Fruit fly (Drosophila melanogaster) whole organism, embryonic: ENCODE measurements around the gene CG10663.

Experiments used
- Awh ChIP-seq: fragments of 200-800 bp; sonication (Bioruptor generic); IDR thresholded peaks from 2 replicates; pipeline ENCODE4, ENCODE4 v1.3.6; 2022; ENCODE audit warnings: missing biosample characterization, missing genetic modification characterization
- B-H1 ChIP-seq: fragments of 200-800 bp; sonication (Bioruptor generic); IDR thresholded peaks from 3 replicates; pipeline ENCODE4 v1.3.6; 2022; ENCODE audit warnings: missing biosample characterization, missing genetic modification characterization
- CG12155 ChIP-seq: fragments of 200-800 bp; sonication (Bioruptor generic); optimal IDR thresholded peaks from 3 replicates; lab custom pipeline; 2016; ENCODE audit warnings: missing biosample characterization, missing genetic modification characterization
- CG14050 ChIP-seq: fragments of 200-800 bp; sonication (Bioruptor generic); IDR thresholded peaks from 3 replicates; pipeline ENCODE4 v1.3.6; 2022; ENCODE audit warnings: missing biosample characterization, missing genetic modification characterization
- CG17912 ChIP-seq: fragments of 200-800 bp; sonication (Bioruptor generic); optimal IDR thresholded peaks from 2 replicates; lab custom pipeline; 2018; ENCODE audit warnings: missing biosample characterization, mild to moderate bottlenecking, missing genetic modification characterization
- CG18011 ChIP-seq: fragments of 200-800 bp; sonication (Bioruptor generic); optimal IDR thresholded peaks from 2 replicates; lab custom pipeline; 2017; ENCODE audit warnings: missing biosample characterization, missing genetic modification characterization, mild to moderate bottlenecking, moderate library complexity, missing genotype
- CG18619 ChIP-seq: fragments of 200-800 bp; sonication (Bioruptor generic); optimal IDR thresholded peaks from 3 replicates; lab custom pipeline; 2017; ENCODE audit warnings: missing biosample characterization, mild to moderate bottlenecking, missing genetic modification characterization
- CG2678 ChIP-seq: fragments of 200-800 bp; sonication (Bioruptor generic); optimal IDR thresholded peaks from 3 replicates; lab custom pipeline; 2019; ENCODE audit warnings: missing biosample characterization, mild to moderate bottlenecking, missing genetic modification characterization, moderate library complexity
- CG31441 ChIP-seq: fragments of 200-800 bp; sonication (Bioruptor generic); IDR thresholded peaks from 2 replicates; pipeline ENCODE4 v1.3.6; 2022; ENCODE audit warnings: missing biosample characterization, missing genetic modification characterization
- CG3163 ChIP-seq: fragments of 200-800 bp; sonication (Bioruptor generic); optimal IDR thresholded peaks from 3 replicates; lab custom pipeline; 2016; ENCODE audit warnings: missing biosample characterization, missing genetic modification characterization
- CG3995 ChIP-seq: fragments of 200-800 bp; sonication (Bioruptor generic); optimal IDR thresholded peaks from 3 replicates; lab custom pipeline; 2016; ENCODE audit warnings: missing biosample characterization, missing genetic modification characterization
- CG4360 ChIP-seq: fragments of 200-800 bp; sonication (Bioruptor generic); IDR thresholded peaks from 2 replicates; pipeline ENCODE4 v1.3.6; 2022; ENCODE audit warnings: missing biosample characterization, missing genetic modification characterization
- CG6654 ChIP-seq: fragments of 200-800 bp; sonication (Bioruptor generic); optimal IDR thresholded peaks from 2 replicates; lab custom pipeline; 2017; ENCODE audit warnings: missing biosample characterization, mild to moderate bottlenecking, missing genetic modification characterization
- CG6689 ChIP-seq: fragments of 200-800 bp; sonication (Bioruptor generic); IDR thresholded peaks from 2 replicates; pipeline ENCODE4 v1.3.6; 2022; ENCODE audit warnings: missing biosample characterization, missing genetic modification characterization
- CG6791 ChIP-seq: fragments of 200-800 bp; sonication (Bioruptor generic); IDR thresholded peaks from 3 replicates; pipeline ENCODE4 v1.3.6; 2022; ENCODE audit warnings: missing biosample characterization, missing genetic modification characterization; ENCODE audit not compliant: partially characterized antibody
- CG8359 ChIP-seq: fragments of 200-800 bp; sonication (Bioruptor generic); optimal IDR thresholded peaks from 2 replicates; lab custom pipeline; 2017; ENCODE audit warnings: missing biosample characterization, mild to moderate bottlenecking, missing genetic modification characterization, borderline replicate concordance
- CG9932 ChIP-seq: fragments of 200-800 bp; sonication (Bioruptor generic); IDR thresholded peaks from 2 replicates; pipeline ENCODE4 v1.3.6; 2022; ENCODE audit warnings: missing biosample characterization, missing genetic modification characterization
- D ChIP-seq, 2 experiments: fragments of 200-800 bp in 1 of 2; fragments of >200 bp in 1 of 2; sonication (Bioruptor generic) in 1 of 2; optimal IDR thresholded peaks; 2 replicates in 1 of 2; 3 replicates in 1 of 2; lab custom pipeline; 2017; ENCODE audit warnings: mild to moderate bottlenecking in 1 of 2, missing biosample characterization in 1 of 2, missing genetic modification characterization in 1 of 2, missing genetic modification reagents in 1 of 2
- Dad ChIP-seq: fragments of 200-800 bp; sonication (Bioruptor generic); optimal IDR thresholded peaks from 3 replicates; lab custom pipeline; 2016; ENCODE audit warnings: missing biosample characterization, missing genetic modification characterization
- Ets65A ChIP-seq: fragments of 200-800 bp; sonication (Bioruptor generic); peaks from one replicate; lab custom pipeline; 2016; ENCODE audit warnings: missing biosample characterization, missing genetic modification characterization
- Fer3 ChIP-seq: fragments of 200-800 bp; sonication (Bioruptor generic); optimal IDR thresholded peaks from 2 replicates; lab custom pipeline; 2018; ENCODE audit warnings: missing biosample characterization, mild to moderate bottlenecking, missing genetic modification characterization, moderate library complexity
- H2.0 ChIP-seq: fragments of 200-800 bp; sonication (Bioruptor generic); IDR thresholded peaks from 2 replicates; pipeline ENCODE4 v1.3.6; 2022; ENCODE audit warnings: missing biosample characterization, missing genetic modification characterization
- Hmr ChIP-seq: fragments of 200-800 bp; sonication (Bioruptor generic); optimal IDR thresholded peaks from 3 replicates; lab custom pipeline; 2017; ENCODE audit warnings: mild to moderate bottlenecking, missing biosample characterization, missing genetic modification reagents, missing genetic modification characterization
- Hr78 ChIP-seq, 2 experiments: fragments of 200-800 bp in 1 of 2; fragments of >200 bp in 1 of 2; sonication (Bioruptor generic) in 1 of 2; optimal IDR thresholded peaks; 2 replicates each; lab custom pipeline; 2017 to 2019; ENCODE audit warnings: missing biosample characterization in 2 of 2, missing genetic modification characterization in 2 of 2, mild to moderate bottlenecking in 1 of 2, moderate library complexity in 1 of 2
- Lhr ChIP-seq: fragments of 200-800 bp; sonication (Bioruptor generic); optimal IDR thresholded peaks from 3 replicates; lab custom pipeline; 2017; ENCODE audit warnings: mild to moderate bottlenecking, missing biosample characterization, missing genetic modification reagents, missing genetic modification characterization
- Med ChIP-seq: fragments of 200-800 bp; sonication (Bioruptor generic); peaks from one replicate; lab custom pipeline; 2016; ENCODE audit warnings: missing biosample characterization, missing genetic modification characterization, mild to moderate bottlenecking, inconsistent platforms, moderate library complexity
- Rx ChIP-seq: fragments of 200-800 bp; sonication (Bioruptor generic); IDR thresholded peaks from 2 replicates; pipeline ENCODE4 v1.3.6; 2022; ENCODE audit warnings: missing biosample characterization, missing genetic modification characterization
- Sox100B ChIP-seq: fragments of 200-800 bp; sonication (Bioruptor generic); optimal IDR thresholded peaks from 3 replicates; lab custom pipeline; 2018; ENCODE audit warnings: missing biosample characterization, mild to moderate bottlenecking, missing genetic modification characterization
- Sox102F ChIP-seq: fragments of 200-800 bp; sonication (Bioruptor generic); optimal IDR thresholded peaks from 2 replicates; lab custom pipeline; 2018; ENCODE audit warnings: missing biosample characterization, mild to moderate bottlenecking, missing genetic modification characterization, moderate library complexity
- Tbp ChIP-seq: fragments of >200 bp; optimal IDR thresholded peaks from 2 replicates; lab custom pipeline; 2018; ENCODE audit warnings: missing biosample characterization, missing genetic modification characterization
- chif ChIP-seq, 2 experiments: fragments of 200-800 bp; sonication (Bioruptor generic); optimal IDR thresholded peaks; 3 replicates each; lab custom pipeline; 2016; ENCODE audit warnings: missing biosample characterization in 2 of 2, missing genetic modification characterization in 2 of 2
- da ChIP-seq: fragments of 200-800 bp; sonication (Bioruptor generic); optimal IDR thresholded peaks from 2 replicates; lab custom pipeline; 2016; ENCODE audit warnings: missing biosample characterization, missing genetic modification characterization
- en ChIP-seq: fragments of 200-800 bp; sonication (Bioruptor generic); optimal IDR thresholded peaks from 2 replicates; lab custom pipeline; 2016; ENCODE audit warnings: missing biosample characterization, missing genetic modification characterization
- ftz-f1 ChIP-seq: fragments of 200-800 bp; sonication (Bioruptor generic); optimal IDR thresholded peaks from 2 replicates; lab custom pipeline; 2016; ENCODE audit warnings: missing biosample characterization, missing genetic modification characterization
- grn ChIP-seq: fragments of 200-800 bp; sonication (Bioruptor generic); optimal IDR thresholded peaks from 3 replicates; lab custom pipeline; 2017; ENCODE audit warnings: missing biosample characterization, missing genetic modification characterization
- hbn ChIP-seq: fragments of 200-800 bp; sonication (Bioruptor generic); IDR thresholded peaks from 2 replicates; pipeline ENCODE4 v1.3.6; 2022; ENCODE audit warnings: missing biosample characterization, missing genetic modification characterization; ENCODE audit not compliant: partially characterized antibody
- hkb ChIP-seq, 2 experiments: fragments of 200-800 bp in 1 of 2; fragments of >200 bp in 1 of 2; sonication (Bioruptor generic) in 1 of 2; IDR thresholded peaks in 1 of 2; optimal IDR thresholded peaks in 1 of 2; 2 replicates each; pipeline versions ENCODE4 v1.3.6 to Lab custom; 2017 to 2022; ENCODE audit warnings: missing biosample characterization in 1 of 2, missing genetic modification characterization in 1 of 2
- lilli ChIP-seq: fragments of 200-800 bp; sonication (Bioruptor generic); optimal IDR thresholded peaks from 3 replicates; lab custom pipeline; 2016; ENCODE audit warnings: missing biosample characterization, missing genetic modification characterization
- mirr ChIP-seq: fragments of 200-800 bp; sonication (Bioruptor generic); optimal IDR thresholded peaks from 3 replicates; lab custom pipeline; 2018; ENCODE audit warnings: missing biosample characterization, mild to moderate bottlenecking, missing genetic modification characterization
- org-1 ChIP-seq: fragments of 200-800 bp; sonication (Bioruptor generic); optimal IDR thresholded peaks from 2 replicates; lab custom pipeline; 2017; ENCODE audit warnings: missing biosample characterization, missing genetic modification characterization
- pb ChIP-seq: fragments of 200-800 bp; sonication (Bioruptor generic); optimal IDR thresholded peaks from 3 replicates; lab custom pipeline; 2016; ENCODE audit warnings: missing biosample characterization, missing genetic modification characterization
- phol ChIP-seq: fragments of 200-800 bp; sonication (Bioruptor generic); optimal IDR thresholded peaks from 3 replicates; lab custom pipeline; 2018; ENCODE audit warnings: missing biosample characterization, mild to moderate bottlenecking, missing genetic modification characterization, moderate library complexity
- pita ChIP-seq: fragments of 200-800 bp; sonication (Bioruptor generic); optimal IDR thresholded peaks from 2 replicates; lab custom pipeline; 2017; ENCODE audit warnings: missing biosample characterization, mild to moderate bottlenecking, missing genetic modification characterization
- prd ChIP-seq, 3 experiments: fragments of >200 bp in 2 of 3; fragments of 200-800 bp in 1 of 3; sonication (Bioruptor generic) in 1 of 3; optimal IDR thresholded peaks in 2 of 3; IDR thresholded peaks in 1 of 3; 2 replicates in 2 of 3; 3 replicates in 1 of 3; pipeline versions ENCODE4 v1.3.6 to Lab custom; 2017 to 2022; ENCODE audit warnings: missing biosample characterization in 1 of 3, missing genetic modification characterization in 1 of 3
- rib ChIP-seq: fragments of 200-800 bp; sonication (Bioruptor generic); IDR thresholded peaks from 2 replicates; pipeline ENCODE4 v1.3.6; 2022; ENCODE audit warnings: missing biosample characterization, missing genetic modification characterization
- run ChIP-seq: fragments of 200-800 bp; sonication (Bioruptor generic); optimal IDR thresholded peaks from 3 replicates; lab custom pipeline; 2018; ENCODE audit warnings: missing biosample characterization, mild to moderate bottlenecking, missing genetic modification characterization
- toy ChIP-seq: fragments of 200-800 bp; sonication (Bioruptor generic); IDR thresholded peaks from 2 replicates; pipeline ENCODE4 v1.3.6; 2022; ENCODE audit warnings: missing biosample characterization, missing genetic modification characterization
- wor ChIP-seq: fragments of 200-800 bp; sonication (Bioruptor generic); IDR thresholded peaks from 2 replicates; pipeline ENCODE4 v1.3.6; 2022; ENCODE audit warnings: missing biosample characterization, missing genetic modification characterization
- zf30C ChIP-seq: fragments of 200-800 bp; sonication (Bioruptor generic); optimal IDR thresholded peaks from 3 replicates; lab custom pipeline; 2018; ENCODE audit warnings: missing biosample characterization, mild to moderate bottlenecking, missing genetic modification characterization

The CG10663 gene

dm6 chr3L:12482917-12483316 is 1.9 kb downstream of the CG10663 start (continued):
- TF ChIP-seq Lhr (peak; percentile 32), Sox100B (GFP tag; lab: Kevin White, UChicago) (peak; percentile 86), rib (GFP tag; lab: Robert Waterston, UW) (peak; percentile 9; the same call in 1 of the 2 replicates), pita (GFP tag; lab: Kevin White, UChicago) (no peak), lilli (peak; percentile 70), ftz-f1 (GFP tag; lab: Kevin White, UChicago) (no peak), en (no peak), Sox102F (GFP tag; lab: Kevin White, UChicago) (peak; percentile 88), CG3163 (GFP tag; lab: Kevin White, UChicago) (no peak), CG6791 (no peak), mirr (GFP tag; lab: Kevin White, UChicago) (peak; percentile 10), CG9932 (GFP tag; lab: Robert Waterston, UW) (no peak), Rx (peak; percentile 49), Dad (GFP tag; lab: Kevin White, UChicago) (peak; percentile 50), Ets65A (GFP tag; lab: Kevin White, UChicago) (peak; percentile 89), CG6654 (peak; percentile 20), run (peak; percentile 54), CG2678 (tag; lab: Kevin White, UChicago) (peak; percentile 88), prd (optimal IDR thresholded peaks at IDR 0.05; lab: Kevin White, UChicago) (no peak), prd (GFP tag; IDR thresholded peaks at IDR 0.05; lab: Robert Waterston, UW) (peak; percentile 87), wor (GFP tag; lab: Robert Waterston, UW) (peak; percentile 25; the same call in 1 of the 2 replicates), Hr78 (GFP tag; optimal IDR thresholded peaks at IDR 0.05; lab: Kevin White, UChicago) (peak in 1 of 2 experiments; percentile 15), zf30C (GFP tag; lab: Kevin White, UChicago) (no peak), Fer3 (tag; lab: Kevin White, UChicago) (peak; percentile 64), chif (GFP tag; optimal IDR thresholded peaks at IDR 0.05; lab: Kevin White, UChicago) (peak; percentile 47 to 65), H2.0 (peak; percentile 38; the same call in 1 of the 2 replicates), CG8359 (no peak), CG4360 (GFP tag; lab: Robert Waterston, UW) (no peak), toy (GFP tag; lab: Robert Waterston, UW) (no peak), CG12155 (GFP tag; lab: Kevin White, UChicago) (peak; percentile 16), CG18011 (GFP tag; lab: Kevin White, UChicago) (peak; percentile 7), B-H1 (GFP tag; lab: Robert Waterston, UW) (peak; percentile 66), Awh (GFP tag; lab: Robert Waterston, UW) (no peak), CG3995 (no peak), CG31441 (GFP tag; lab: Robert Waterston, UW) (peak; percentile 90), Hmr (GFP tag; lab: Kevin White, UChicago) (peak; percentile 60), CG14050 (GFP tag; lab: Robert Waterston, UW) (peak; percentile 62), CG17912 (GFP tag; lab: Kevin White, UChicago) (no peak), CG18619 (peak; percentile 69), Tbp (GFP tag; lab: Kevin White, UChicago) (no peak), pb (no peak), grn (no peak), da (GFP tag; lab: Kevin White, UChicago) (peak; percentile 15), phol (tag; lab: Kevin White, UChicago) (peak; percentile 86), CG6689 (peak; percentile 77), hbn (GFP tag; lab: Robert Waterston, UW) (no peak), org-1 (GFP tag; lab: Kevin White, UChicago) (peak; percentile 50), Med (GFP tag; lab: Kevin White, UChicago) (peak; percentile 79), D (optimal IDR thresholded peaks at IDR 0.05; lab: Kevin White, UChicago) (no peak), D (GFP tag; optimal IDR thresholded peaks at IDR 0.05; lab: Kevin White, UChicago) (peak; percentile 84), hkb (optimal IDR thresholded peaks at IDR 0.05; lab: Kevin White, UChicago) (no peak), hkb (GFP tag; IDR thresholded peaks at IDR 0.05; lab: Robert Waterston, UW) (peak; percentile 72)
